Worm (Caenorhabditis elegans): ENCODE results near the gene dlc-3.
"Not testable (repeated sequence)": the region's sequence is repeated elsewhere in the genome, so short reads cannot be mapped to it uniquely, and the experiment has no call there.

dlc-3 gene

DNA sequence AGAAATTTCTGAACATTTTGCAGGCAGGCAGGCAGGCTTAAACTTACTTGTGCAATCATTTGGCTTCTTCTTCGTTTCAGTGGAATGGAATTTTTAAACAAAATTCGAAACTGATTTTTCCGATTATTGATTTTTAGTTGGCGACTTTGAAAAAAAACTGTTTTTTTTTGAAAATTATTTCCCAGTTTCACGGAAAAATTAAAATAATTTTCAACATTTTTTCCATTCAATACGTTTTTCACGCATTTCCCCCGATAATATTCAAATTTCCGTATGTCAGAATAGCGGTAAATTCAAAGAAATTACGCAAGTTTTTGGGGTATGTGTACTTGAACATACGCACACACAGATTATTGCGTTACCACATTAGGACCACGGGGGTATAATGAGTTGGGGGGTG, 38.9 kb downstream of the dlc-3 start, which contains the start of gene VY10G11R.1:
VY10G11R.1 (minus strand) TSS at position 101 of the 400 bp plus-strand sequence.
- TF ChIP-seq lin-39, R02D3.7, lsy-12 (tag; optimal IDR thresholded peaks at IDR 0.05): not testable (repeated sequence)

DNA sequence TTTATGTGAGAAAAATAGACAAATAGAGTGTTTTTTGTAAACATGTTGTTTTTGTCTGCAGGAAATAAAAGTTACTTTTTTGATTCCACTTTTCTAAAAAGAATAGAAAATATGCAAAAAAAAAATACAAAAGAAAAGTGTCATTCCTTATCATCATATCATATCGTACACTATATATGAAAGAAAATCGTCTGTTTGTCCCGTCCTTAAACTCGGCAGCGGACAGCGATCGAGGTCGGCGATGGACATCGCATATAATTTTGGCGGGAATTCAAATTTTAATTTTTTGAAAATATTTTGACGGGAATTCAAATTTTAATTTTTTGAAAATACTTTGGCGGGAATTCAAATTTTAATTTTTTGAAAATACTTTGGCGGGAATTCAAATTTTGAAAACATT, 39.5 kb downstream of the dlc-3 start:
- TF ChIP-seq ceh-82 (tag; optimal IDR thresholded peaks at IDR 0.05), result no peak
- no peak for TF ChIP-seq nhr-76 (tag; optimal IDR thresholded peaks at IDR 0.05)
- TF ChIP-seq lsy-12 (tag; optimal IDR thresholded peaks at IDR 0.05), result no peak
- no peak for TF ChIP-seq pha-4 (tag; optimal IDR thresholded peaks at IDR 0.05)
- no peak for TF ChIP-seq fos-1 (tag; optimal IDR thresholded peaks at IDR 0.05)
- no peak for TF ChIP-seq egl-5 (tag; optimal IDR thresholded peaks at IDR 0.05)
- no peak for TF ChIP-seq nhr-25 (tag; optimal IDR thresholded peaks at IDR 0.05)
- no peak for TF ChIP-seq ceh-16 (tag; optimal IDR thresholded peaks at IDR 0.05)
- TF ChIP-seq elt-3 (tag; optimal IDR thresholded peaks at IDR 0.05), result no peak
- no peak for TF ChIP-seq lin-39 (tag; optimal IDR thresholded peaks at IDR 0.05)
- TF ChIP-seq ztf-4 (tag; optimal IDR thresholded peaks at IDR 0.05), result no peak

DNA sequence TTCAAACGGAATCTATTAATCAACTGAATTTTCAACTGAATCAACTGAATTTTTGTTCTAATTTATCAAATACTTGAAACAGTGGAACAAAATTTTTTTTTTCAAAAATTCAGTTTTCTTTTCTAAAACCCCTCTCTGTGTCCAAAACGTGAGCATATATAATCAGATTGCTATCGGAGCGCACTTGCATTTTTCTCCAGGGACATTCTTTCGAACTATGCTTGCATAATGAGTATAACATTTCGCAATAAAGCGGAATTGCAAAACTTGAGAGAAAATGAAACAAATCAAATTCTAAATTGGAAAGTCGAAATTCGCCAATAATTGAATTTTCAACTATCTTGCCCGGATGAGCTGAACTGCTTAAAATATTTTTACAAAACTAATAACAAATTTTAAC, 44.1 kb downstream of the dlc-3 start:
- TF ChIP-seq skn-1 (tag; optimal IDR thresholded peaks at IDR 0.05), result no peak
- no peak for TF ChIP-seq nhr-12 (tag; optimal IDR thresholded peaks at IDR 0.05)
- TF ChIP-seq nhr-76 (tag; optimal IDR thresholded peaks at IDR 0.05), result no peak
- TF ChIP-seq ceh-28 (tag; optimal IDR thresholded peaks at IDR 0.05), result no peak
- peak; percentile 16 for TF ChIP-seq nfya-1 (tag; optimal IDR thresholded peaks at IDR 0.05; ENCODE audit: insufficient read depth)
- TF ChIP-seq fos-1 (tag; optimal IDR thresholded peaks at IDR 0.05), result no peak
- TF ChIP-seq unc-62 (GFP tag; optimal IDR thresholded peaks at IDR 0.05), result no peak
- TF ChIP-seq ceh-82 (tag; optimal IDR thresholded peaks at IDR 0.05), result no peak
- TF ChIP-seq lin-39 (tag; optimal IDR thresholded peaks at IDR 0.05), result peak; percentile 3
- TF ChIP-seq elt-3 (tag; optimal IDR thresholded peaks at IDR 0.05), result no peak
- no peak for TF ChIP-seq nhr-43 (tag; optimal IDR thresholded peaks at IDR 0.05; ENCODE audit: poor library complexity, severe bottlenecking)

DNA sequence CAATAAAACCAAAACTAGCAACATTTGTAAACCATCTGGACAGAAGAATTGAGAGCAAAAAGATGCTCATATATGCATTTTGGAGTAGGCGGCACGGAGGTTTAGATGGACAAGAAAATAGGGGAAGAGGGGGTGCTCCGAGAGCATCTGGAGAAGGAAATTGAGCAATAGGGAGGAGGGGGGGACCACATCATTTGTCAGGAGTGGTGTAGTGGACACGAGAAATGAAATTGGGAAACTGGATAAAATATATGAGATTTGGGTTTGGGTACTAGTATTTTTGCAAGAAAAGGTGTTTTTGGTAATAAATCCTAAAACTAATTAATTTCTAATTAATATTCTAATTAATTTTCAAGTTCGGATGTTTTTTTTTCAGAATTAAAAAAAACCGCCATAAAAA, 45.1 kb downstream of the dlc-3 start, which contains the start of gene Y51H4A.1:
Y51H4A.1 (minus strand) TSS at position 127 of the 400 bp plus-strand sequence.
- TF ChIP-seq skn-1 (tag; optimal IDR thresholded peaks at IDR 0.05) (no peak), nhr-237 (tag; optimal IDR thresholded peaks at IDR 0.05) (no peak), daf-12 (tag; optimal IDR thresholded peaks at IDR 0.05) (no peak), egl-5 (tag; optimal IDR thresholded peaks at IDR 0.05) (no peak), unc-62 (GFP tag; optimal IDR thresholded peaks at IDR 0.05) (no peak), nhr-43 (tag; optimal IDR thresholded peaks at IDR 0.05; ENCODE audit: poor library complexity, severe bottlenecking) (no peak), nhr-28 (tag; optimal IDR thresholded peaks at IDR 0.05) (no peak), R02D3.7 (tag; optimal IDR thresholded peaks at IDR 0.05) (no peak), snpc-4 (tag; optimal IDR thresholded peaks at IDR 0.05) (no peak), eor-1 (tag; optimal IDR thresholded peaks at IDR 0.05) (no peak), sea-2 (GFP tag; optimal IDR thresholded peaks at IDR 0.05) (no peak), tbx-2 (tag; optimal IDR thresholded peaks at IDR 0.05) (no peak), aly-2 (tag; optimal IDR thresholded peaks at IDR 0.05) (no peak), nhr-25 (tag; optimal IDR thresholded peaks at IDR 0.05) (no peak)

DNA sequence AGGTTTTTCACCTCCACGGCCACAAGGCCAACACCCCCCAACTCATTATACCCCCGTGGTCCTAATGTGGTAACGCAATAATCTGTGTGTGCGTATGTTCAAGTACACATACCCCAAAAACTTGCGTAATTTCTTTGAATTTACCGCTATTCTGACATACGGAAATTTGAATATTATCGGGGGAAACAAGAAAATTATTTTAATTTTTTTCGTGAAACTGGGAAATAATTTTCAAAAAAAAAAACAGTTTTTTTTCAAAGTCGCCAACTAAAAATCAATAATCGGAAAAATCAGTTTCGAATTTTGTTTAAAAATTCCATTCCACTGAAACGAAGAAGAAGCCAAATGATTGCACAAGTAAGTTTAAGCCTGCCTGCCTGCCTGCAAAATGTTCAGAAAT, 48.9 kb downstream of the dlc-3 start, which contains the start of gene Y51H4A.938:
Y51H4A.938 (plus strand) TSS at position 301 of the 400 bp plus-strand sequence.
- not testable (repeated sequence) for TF ChIP-seq ztf-4, eor-1, ceh-28 (tag; optimal IDR thresholded peaks at IDR 0.05)

DNA sequence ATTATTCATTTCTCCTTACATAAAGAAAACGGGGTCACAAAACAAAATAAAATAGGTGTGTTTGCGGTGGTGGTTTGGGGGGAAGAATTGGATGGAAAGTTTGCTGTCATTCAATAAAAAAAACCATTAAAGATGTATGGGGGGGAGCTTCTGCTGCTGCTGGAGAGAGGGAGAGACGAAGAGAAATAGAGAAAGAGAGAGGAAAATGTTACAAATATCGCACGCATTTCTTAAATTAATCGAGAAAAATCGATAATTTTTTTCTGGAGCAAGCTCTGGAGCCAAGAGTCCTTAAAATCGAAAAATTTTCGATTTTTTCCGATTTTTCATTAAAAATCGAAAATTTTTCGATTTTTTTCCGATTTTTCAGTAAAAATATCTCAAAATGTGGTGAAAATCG, 50.8 kb downstream of the dlc-3 start:
- TF ChIP-seq egl-5 (tag; optimal IDR thresholded peaks at IDR 0.05) (peak; percentile 88), elt-1 (tag; optimal IDR thresholded peaks at IDR 0.05) (no peak), ama-1 (optimal IDR thresholded peaks at IDR 0.05) (peak; percentile 58), ceh-28 (tag; optimal IDR thresholded peaks at IDR 0.05) (peak; percentile 85), elt-2 (tag; optimal IDR thresholded peaks at IDR 0.05) (peak; percentile 20)

Measured in whole organism, L3 larva.